Fruit fly (Drosophila melanogaster) whole organism, wandering third instar larva: ENCODE data around the gene CG5886.

Source experiments
- Hr78 ChIP-seq: fragments of >200 bp; optimal IDR thresholded peaks from 2 replicates; lab custom pipeline; 2017; ENCODE audit warnings: missing biosample characterization, missing genetic modification characterization
- Jra ChIP-seq: sonication (Bioruptor generic); optimal IDR thresholded peaks from 2 replicates; lab custom pipeline; 2016; ENCODE audit warnings: missing biosample characterization, missing genetic modification characterization
- brk ChIP-seq: fragments of 200-800 bp; sonication (Bioruptor generic); optimal IDR thresholded peaks from 2 replicates; lab custom pipeline; 2016; ENCODE audit warnings: missing biosample characterization, mild to moderate bottlenecking, missing genetic modification characterization
- ey ChIP-seq: fragments of 200-800 bp; sonication (Bioruptor generic); optimal IDR thresholded peaks from 2 replicates; lab custom pipeline; 2016; ENCODE audit warnings: missing biosample characterization, missing genetic modification characterization
- fru ChIP-seq: fragments of 200-800 bp; sonication (Bioruptor generic); optimal IDR thresholded peaks from 3 replicates; lab custom pipeline; 2016; ENCODE audit warnings: missing biosample characterization, mild to moderate bottlenecking, missing genetic modification characterization
- psq ChIP-seq: fragments of 200-800 bp; sonication (Bioruptor generic); optimal IDR thresholded peaks from 3 replicates; lab custom pipeline; 2017; ENCODE audit warnings: missing biosample characterization, mild to moderate bottlenecking, missing genetic modification characterization, moderate library complexity
- rgr ChIP-seq: fragments of 200-800 bp; sonication (Bioruptor generic); optimal IDR thresholded peaks from 3 replicates; lab custom pipeline; 2016; ENCODE audit warnings: missing biosample characterization, mild to moderate bottlenecking, missing genetic modification characterization

- TF ChIP-seq ey (GFP tag; lab: Kevin White, UChicago) = no peak
- peak; percentile 91 for TF ChIP-seq fru
- no peak for TF ChIP-seq rgr
- no peak for TF ChIP-seq Jra (GFP tag; lab: Kevin White, UChicago)
- no peak for TF ChIP-seq brk
- TF ChIP-seq Hr78 (GFP tag; lab: Kevin White, UChicago) = no peak
- no peak for TF ChIP-seq psq (GFP tag; lab: Kevin White, UChicago)
These were observed at the start of gene CG5886, which contains the start of gene CG14545 for dm6 chr3R:25851224-25851682.
